Fruit fly (Drosophila melanogaster): ENCODE results near the gene Gagr.

Gagr gene

DNA sequence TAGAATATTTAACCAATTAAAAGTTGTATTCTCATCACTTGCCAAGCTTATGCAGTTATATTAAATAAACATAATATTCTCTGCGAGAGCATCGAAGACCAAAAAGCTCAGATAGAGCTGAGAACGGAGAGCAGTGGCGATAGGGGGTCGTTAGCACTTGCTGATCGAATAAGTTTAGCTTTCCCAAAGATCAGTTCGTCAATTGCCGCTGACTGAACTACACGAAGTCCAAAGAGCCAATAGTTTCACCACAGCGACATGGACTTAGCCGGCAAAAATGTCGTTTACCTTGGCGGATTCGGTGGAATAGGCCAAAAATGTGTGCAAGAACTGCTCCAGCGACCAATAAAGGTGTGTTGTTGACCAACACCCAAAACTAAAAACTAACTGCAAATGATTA is 26.2 kb upstream of the Gagr start, which contains the start of gene CG4842:
TSS of gene CG4842 (plus strand) at position 191 of the 400 bp plus-strand sequence.
- TF ChIP-seq Clk (GFP tag; optimal IDR thresholded peaks at IDR 0.05) (no peak), CG14711 (tag; optimal IDR thresholded peaks at IDR 0.05) (no peak), ovo (GFP tag; optimal IDR thresholded peaks at IDR 0.05) (no peak), kay (GFP tag; ENCODE audit: borderline replicate concordance) (no peak), CG11617 (GFP tag; optimal IDR thresholded peaks at IDR 0.05) (no peak), CG7045 (GFP tag; optimal IDR thresholded peaks at IDR 0.05) (no peak), Mnt (GFP tag; optimal IDR thresholded peaks at IDR 0.05) (no peak), CG12768 (GFP tag; optimal IDR thresholded peaks at IDR 0.05) (no peak), cnc (optimal IDR thresholded peaks at IDR 0.05) (no peak), pad (GFP tag; optimal IDR thresholded peaks at IDR 0.05) (no peak), Crg-1 (GFP tag; optimal IDR thresholded peaks at IDR 0.05) (no peak)

DNA sequence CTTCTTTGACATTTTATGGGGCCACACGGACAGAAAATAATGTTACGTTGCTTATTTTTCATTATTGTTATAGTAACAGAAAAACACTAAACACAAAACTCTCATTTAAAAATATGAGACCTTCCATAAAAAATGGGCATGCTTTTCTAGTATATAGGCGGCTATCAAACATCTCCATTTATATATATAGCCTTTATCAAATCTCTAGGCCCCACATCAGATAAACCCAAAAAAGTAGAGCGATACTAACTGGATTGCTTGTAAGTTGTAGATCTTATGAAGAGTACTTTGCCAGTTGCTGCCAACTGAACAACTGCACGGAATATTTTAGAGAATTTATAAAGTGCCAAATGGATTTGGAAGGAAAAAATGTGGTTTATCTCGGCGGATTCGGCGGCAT is 24.9 kb upstream of the Gagr start, which contains the start of gene CG18814:
TSS of gene CG18814 (plus strand) at position 301 of the 400 bp plus-strand sequence.
- no peak for TF ChIP-seq CG7045 (GFP tag; optimal IDR thresholded peaks at IDR 0.05)

DNA sequence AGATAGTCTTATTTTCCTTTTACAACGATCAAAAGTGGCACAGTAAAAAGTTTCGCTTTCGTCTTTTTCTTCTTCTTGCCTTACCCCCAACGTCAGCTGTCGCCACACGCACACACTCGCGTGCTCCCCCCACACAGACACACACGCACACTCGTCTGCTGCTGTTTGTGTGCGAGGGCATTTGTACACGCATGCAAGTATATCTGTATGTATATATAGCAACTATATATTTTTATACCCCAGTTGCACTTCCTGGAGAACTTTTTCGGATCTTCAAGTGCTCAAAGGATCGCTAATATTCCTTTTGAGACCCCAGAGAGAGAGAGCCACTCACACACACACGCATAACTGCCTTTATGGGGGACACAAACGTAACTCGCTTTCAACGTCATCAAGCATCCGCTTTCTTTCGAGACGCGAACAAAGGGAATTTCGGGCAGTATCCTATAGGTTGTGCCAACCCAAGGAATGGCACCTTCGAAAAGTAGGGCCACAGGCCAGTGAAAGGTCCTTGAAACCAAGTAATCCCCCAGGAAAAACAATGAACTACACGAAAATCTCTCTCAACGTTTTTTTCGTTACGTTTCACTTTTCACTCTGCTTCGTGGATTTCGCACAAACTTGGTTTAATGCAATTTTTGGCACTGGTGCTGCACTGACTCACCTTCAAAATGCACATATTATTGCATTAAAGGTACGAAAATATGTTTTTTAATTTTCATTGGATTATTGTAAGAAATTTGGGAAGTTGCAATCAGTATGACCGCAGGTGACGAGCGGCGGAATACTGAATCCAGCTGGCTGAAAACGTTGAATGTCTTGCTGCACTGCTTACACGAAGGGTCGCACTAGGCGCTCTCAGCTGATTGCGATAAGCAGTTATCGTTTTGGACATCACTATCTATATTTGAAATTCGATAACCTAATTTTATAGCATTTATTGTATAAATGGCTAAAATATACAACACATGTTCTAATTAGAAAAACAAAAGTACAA is 16.3 kb upstream of the Gagr start, which contains the start of gene roq:
TSS of gene roq (minus strand) at position 799 of the 997 bp plus-strand sequence.
- TF ChIP-seq tj (GFP tag; optimal IDR thresholded peaks at IDR 0.05) (peak; percentile 11), Hr96 (GFP tag; optimal IDR thresholded peaks at IDR 0.05) (no peak), CG7101 (tag; optimal IDR thresholded peaks at IDR 0.05) (peak; percentile 24), CG12768 (GFP tag; optimal IDR thresholded peaks at IDR 0.05) (no peak), ovo (GFP tag; optimal IDR thresholded peaks at IDR 0.05) (no peak), toe (GFP tag; optimal IDR thresholded peaks at IDR 0.05) (no peak), CG33017 (tag; optimal IDR thresholded peaks at IDR 0.05) (no peak), kay (GFP tag; ENCODE audit: borderline replicate concordance) (peak; percentile 82), CG1620 (GFP tag; optimal IDR thresholded peaks at IDR 0.05) (peak; percentile 33), cic (GFP tag; optimal IDR thresholded peaks at IDR 0.05) (peak; percentile 23), Clk (GFP tag; optimal IDR thresholded peaks at IDR 0.05) (no peak), cnc (optimal IDR thresholded peaks at IDR 0.05) (no peak), pad (GFP tag; optimal IDR thresholded peaks at IDR 0.05) (no peak), CG11617 (GFP tag; optimal IDR thresholded peaks at IDR 0.05) (no peak), CG14711 (tag; optimal IDR thresholded peaks at IDR 0.05) (no peak), Crg-1 (GFP tag; optimal IDR thresholded peaks at IDR 0.05) (no peak), Mnt (GFP tag; optimal IDR thresholded peaks at IDR 0.05) (peak; percentile 54), CG5204 (GFP tag; optimal IDR thresholded peaks at IDR 0.05) (no peak), bab1 (GFP tag; optimal IDR thresholded peaks at IDR 0.05) (peak; percentile 63), CG7045 (GFP tag; optimal IDR thresholded peaks at IDR 0.05) (no peak)

DNA sequence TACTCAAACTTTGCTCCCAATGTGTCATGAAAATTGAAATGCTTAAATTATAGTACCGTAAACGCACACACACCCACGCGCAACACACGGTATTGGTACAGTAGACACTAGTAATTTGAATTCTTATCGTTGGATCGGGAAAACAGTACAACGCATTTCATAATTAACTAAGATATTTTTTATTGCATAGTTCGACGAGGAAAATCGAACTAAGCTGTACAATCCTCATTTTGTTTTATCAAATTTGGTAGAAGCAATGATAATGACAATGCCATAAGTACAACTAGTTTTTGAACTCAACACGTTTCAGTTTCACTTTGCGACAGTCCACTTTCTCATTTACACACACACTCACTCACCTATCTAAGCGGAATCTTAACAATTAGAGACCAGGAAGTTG is 13.6 kb upstream of the Gagr start:
- TF ChIP-seq pad (GFP tag; optimal IDR thresholded peaks at IDR 0.05) (peak; percentile 41), Crg-1 (GFP tag; optimal IDR thresholded peaks at IDR 0.05) (peak; percentile 60), CG7101 (tag; optimal IDR thresholded peaks at IDR 0.05) (peak; percentile 81), CG5204 (GFP tag; optimal IDR thresholded peaks at IDR 0.05) (no peak), Mnt (GFP tag; optimal IDR thresholded peaks at IDR 0.05) (peak; percentile 30), cic (GFP tag; optimal IDR thresholded peaks at IDR 0.05) (no peak), CG1620 (GFP tag; optimal IDR thresholded peaks at IDR 0.05) (peak; percentile 26), CG14711 (tag; optimal IDR thresholded peaks at IDR 0.05) (peak; percentile 67), ovo (GFP tag; optimal IDR thresholded peaks at IDR 0.05) (no peak), cnc (optimal IDR thresholded peaks at IDR 0.05) (no peak), Clk (GFP tag; optimal IDR thresholded peaks at IDR 0.05) (no peak), tj (GFP tag; optimal IDR thresholded peaks at IDR 0.05) (no peak), Hr96 (GFP tag; optimal IDR thresholded peaks at IDR 0.05) (peak; percentile 66), CG12768 (GFP tag; optimal IDR thresholded peaks at IDR 0.05) (peak; percentile 81), bab1 (GFP tag; optimal IDR thresholded peaks at IDR 0.05) (peak; percentile 75), CG7045 (GFP tag; optimal IDR thresholded peaks at IDR 0.05) (peak; percentile 38), CG33017 (tag; optimal IDR thresholded peaks at IDR 0.05) (peak; percentile 78), kay (GFP tag; ENCODE audit: borderline replicate concordance) (peak; percentile 62), CG11617 (GFP tag; optimal IDR thresholded peaks at IDR 0.05) (peak; percentile 58), toe (GFP tag; optimal IDR thresholded peaks at IDR 0.05) (peak; percentile 73)

DNA sequence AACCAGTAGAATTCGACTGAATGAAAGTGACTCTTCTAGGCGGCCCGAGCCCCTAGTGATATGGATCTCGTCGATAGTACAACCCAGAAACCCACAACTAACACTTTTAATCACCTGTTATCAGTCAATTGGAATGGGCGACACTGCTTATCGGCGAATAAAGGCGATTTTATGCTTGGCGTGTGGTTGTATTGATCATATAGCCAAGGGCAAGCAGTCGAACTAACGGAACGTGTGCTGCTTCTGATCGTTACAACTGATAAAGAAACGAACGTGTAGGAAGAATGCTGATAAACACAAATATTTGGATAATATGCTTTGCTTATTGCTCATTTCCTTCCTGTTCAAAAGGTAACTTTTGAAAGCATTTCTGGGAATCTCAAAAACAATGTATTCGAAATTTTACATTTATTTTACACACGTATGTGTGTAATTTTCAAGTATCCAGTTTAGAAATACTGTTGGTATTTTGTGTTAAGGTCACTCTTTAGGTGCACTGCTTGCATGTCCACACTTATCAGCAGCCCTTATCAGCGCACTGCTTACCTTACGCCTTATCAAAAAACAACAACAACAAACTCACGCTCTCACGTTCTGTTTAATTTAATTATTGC is 13.1 kb upstream of the Gagr start, which contains the start of gene Agpat4:
TSS of gene Agpat4 (minus strand) at position 387 of the 614 bp plus-strand sequence.
- peak; percentile 77 for TF ChIP-seq ovo (GFP tag; optimal IDR thresholded peaks at IDR 0.05)
- no peak for TF ChIP-seq kay (GFP tag; ENCODE audit: borderline replicate concordance)
- no peak for TF ChIP-seq CG1620 (GFP tag; optimal IDR thresholded peaks at IDR 0.05)
- TF ChIP-seq cic (GFP tag; optimal IDR thresholded peaks at IDR 0.05): peak; percentile 91
- no peak for TF ChIP-seq Hr96 (GFP tag; optimal IDR thresholded peaks at IDR 0.05)
- TF ChIP-seq Mnt (GFP tag; optimal IDR thresholded peaks at IDR 0.05): peak; percentile 3
- TF ChIP-seq CG11617 (GFP tag; optimal IDR thresholded peaks at IDR 0.05): no peak

DNA sequence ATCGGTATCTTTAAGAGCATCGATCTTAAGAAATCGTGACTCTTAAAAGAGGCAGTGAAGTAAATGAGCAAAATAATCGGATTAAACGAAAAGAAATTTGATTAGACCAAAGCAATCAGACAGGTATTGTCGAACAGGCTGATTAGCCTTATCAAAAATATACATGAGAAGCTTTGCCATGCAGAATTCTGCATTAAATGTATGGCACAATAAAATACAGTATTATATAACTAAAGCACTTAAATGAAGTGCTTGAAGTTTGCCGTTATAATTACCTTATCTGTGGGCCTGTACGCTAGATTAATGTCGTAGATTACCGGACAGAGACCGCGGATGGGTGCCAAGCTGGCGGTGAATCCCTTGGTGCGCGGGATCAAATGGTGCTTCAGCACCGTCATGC is 11.3 kb upstream of the Gagr start:
- TF ChIP-seq kay (GFP tag; ENCODE audit: borderline replicate concordance) (peak; percentile 50), ovo (GFP tag; optimal IDR thresholded peaks at IDR 0.05) (peak; percentile 44), pad (GFP tag; optimal IDR thresholded peaks at IDR 0.05) (no peak), Mnt (GFP tag; optimal IDR thresholded peaks at IDR 0.05) (no peak), bab1 (GFP tag; optimal IDR thresholded peaks at IDR 0.05) (no peak), CG11617 (GFP tag; optimal IDR thresholded peaks at IDR 0.05) (no peak), toe (GFP tag; optimal IDR thresholded peaks at IDR 0.05) (no peak), CG5204 (GFP tag; optimal IDR thresholded peaks at IDR 0.05) (no peak), cnc (optimal IDR thresholded peaks at IDR 0.05) (no peak), cic (GFP tag; optimal IDR thresholded peaks at IDR 0.05) (no peak), CG7101 (tag; optimal IDR thresholded peaks at IDR 0.05) (no peak)

Data from whole organism, adult.